Worm (Caenorhabditis elegans) whole organism, late embryonic: ENCODE measurements around the gene rbf-1.

Experiments
- ceh-48 ChIP-seq: sonication (generic microtip); optimal IDR thresholded peaks from 2 replicates; lab custom pipeline; 2016; ENCODE audit warnings: missing genetic modification characterization, inconsistent platforms, missing compliant biosample characterization
- nhr-11 ChIP-seq: fragments of 150-350 bp; optimal IDR thresholded peaks from 2 replicates; lab custom pipeline; 2014; ENCODE audit warnings: missing biosample characterization, missing genetic modification characterization
- tbx-2 ChIP-seq: sonication (generic microtip); optimal IDR thresholded peaks from 2 replicates; lab custom pipeline; 2016; ENCODE audit warnings: missing genetic modification characterization, missing compliant biosample characterization

- TF ChIP-seq nhr-11 (tag; lab: Kevin White, UChicago) (no peak), ceh-48 (no peak), tbx-2 (tag; lab: Kevin White, UChicago) (no peak)
Measured at ce11 chrIII:6736971-6737370, 61.4 kb downstream of the rbf-1 start, which contains the start of gene K07E12.2.
